Worm (Caenorhabditis elegans): Measurements from ENCODE around the gene pck-1.

pck-1 gene

DNA sequence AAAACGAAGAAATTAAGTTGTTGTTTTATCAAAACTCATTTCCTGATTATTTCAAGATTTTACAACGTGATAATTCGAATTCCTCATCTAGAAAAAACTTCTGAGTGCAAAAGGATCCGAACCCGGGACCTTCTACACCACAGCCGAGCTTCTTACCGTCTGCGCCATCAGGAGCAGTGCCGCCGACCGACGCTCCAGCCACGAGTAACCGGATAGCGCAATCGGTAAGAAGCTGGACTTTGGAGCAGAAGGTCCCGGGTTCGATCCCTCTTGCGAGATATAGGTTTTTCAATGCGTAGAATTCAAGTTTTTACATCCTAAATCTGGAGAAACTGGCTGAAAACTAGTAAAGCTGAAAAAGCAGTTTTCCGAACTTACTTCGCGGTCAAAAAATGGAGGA is 12.4 kb downstream of the pck-1 start:
- TF ChIP-seq cog-1 (tag; optimal IDR thresholded peaks at IDR 0.05) (no peak), T22C8.4 (GFP tag; IDR thresholded peaks at IDR 0.05) (no peak), ztf-29 (GFP tag; IDR thresholded peaks at IDR 0.05) (no peak), klf-2 (GFP tag; conservative IDR thresholded peaks at IDR 0.05) (no peak), med-1 (GFP tag; optimal IDR thresholded peaks at IDR 0.05; ENCODE audit: insufficient read depth) (no peak), tab-1 (GFP tag; IDR thresholded peaks at IDR 0.05) (no peak)

DNA sequence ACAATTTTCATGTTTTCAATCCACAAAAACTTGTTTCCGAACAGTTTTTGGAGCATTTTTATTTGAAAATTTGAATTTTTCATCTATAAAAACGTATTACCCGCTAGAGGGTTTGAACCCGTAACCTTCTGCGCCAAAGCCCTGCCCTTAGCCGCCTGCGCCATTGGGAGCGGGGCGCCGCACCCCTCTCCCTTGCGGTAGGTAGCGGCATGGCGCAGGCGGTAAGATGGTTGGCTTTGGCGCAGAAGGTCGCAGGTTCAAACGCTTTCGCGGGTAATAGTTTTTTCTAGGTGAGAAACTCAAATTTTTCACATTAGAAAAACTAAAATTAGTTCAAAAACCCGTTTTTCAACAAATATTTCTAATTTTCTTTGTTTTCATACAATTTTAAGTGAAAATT is 14.4 kb downstream of the pck-1 start:
- no peak for TF ChIP-seq tab-1 (GFP tag; IDR thresholded peaks at IDR 0.05)
- no peak for TF ChIP-seq ref-1 (GFP tag; conservative IDR thresholded peaks at IDR 0.05)
- no peak for TF ChIP-seq med-1 (GFP tag; optimal IDR thresholded peaks at IDR 0.05; ENCODE audit: insufficient read depth)
- TF ChIP-seq ztf-23 (GFP tag; IDR thresholded peaks at IDR 0.05): no peak
- TF ChIP-seq ztf-29 (GFP tag; IDR thresholded peaks at IDR 0.05): no peak
- no peak for TF ChIP-seq T22C8.4 (GFP tag; IDR thresholded peaks at IDR 0.05)
- no peak for TF ChIP-seq cog-1 (tag; optimal IDR thresholded peaks at IDR 0.05)
- no peak for TF ChIP-seq flt-1 (GFP tag; IDR thresholded peaks at IDR 0.05)
- TF ChIP-seq klf-2 (GFP tag; conservative IDR thresholded peaks at IDR 0.05): no peak

DNA sequence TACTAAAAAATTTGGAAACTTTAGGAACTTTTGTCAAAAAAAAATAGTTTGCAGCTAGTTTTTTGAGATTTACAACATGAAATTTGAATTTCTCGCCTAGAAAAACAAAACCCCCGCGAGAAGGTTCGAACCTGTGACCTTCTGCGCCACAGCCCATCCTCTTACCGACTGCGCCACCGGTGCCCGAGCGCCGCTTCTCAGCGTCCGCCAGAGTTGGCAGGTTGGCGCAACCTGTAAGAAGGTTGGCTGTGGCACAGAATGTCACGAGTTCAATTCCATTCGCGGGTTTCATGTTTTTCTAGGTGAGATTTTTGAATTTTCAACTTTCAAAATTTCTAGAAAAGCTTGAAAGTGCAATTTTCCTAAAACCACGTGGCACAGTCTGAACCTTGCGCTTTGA is 15.6 kb downstream of the pck-1 start:
- TF ChIP-seq ref-1 (GFP tag; conservative IDR thresholded peaks at IDR 0.05): no peak
- TF ChIP-seq ztf-23 (GFP tag; IDR thresholded peaks at IDR 0.05): no peak
- TF ChIP-seq flt-1 (GFP tag; IDR thresholded peaks at IDR 0.05): no peak
- no peak for TF ChIP-seq cog-1 (tag; optimal IDR thresholded peaks at IDR 0.05)
- no peak for TF ChIP-seq med-1 (GFP tag; optimal IDR thresholded peaks at IDR 0.05; ENCODE audit: insufficient read depth)
- no peak for TF ChIP-seq tab-1 (GFP tag; IDR thresholded peaks at IDR 0.05)
- TF ChIP-seq ztf-29 (GFP tag; IDR thresholded peaks at IDR 0.05): no peak
- no peak for TF ChIP-seq klf-2 (GFP tag; conservative IDR thresholded peaks at IDR 0.05)
- TF ChIP-seq T22C8.4 (GFP tag; IDR thresholded peaks at IDR 0.05): no peak

- TF ChIP-seq med-1 (GFP tag; optimal IDR thresholded peaks at IDR 0.05; ENCODE audit: insufficient read depth) (no peak), klf-2 (GFP tag; conservative IDR thresholded peaks at IDR 0.05) (0 out of 2 replicates have a peak, but pooled peaks have one; percentile 39)
These were observed 17.0 kb downstream of the pck-1 start for ce11 chrIII:49064-49463.

- TF ChIP-seq T22C8.4 (GFP tag; IDR thresholded peaks at IDR 0.05) (no peak), ztf-29 (GFP tag; IDR thresholded peaks at IDR 0.05) (no peak), cog-1 (tag; optimal IDR thresholded peaks at IDR 0.05) (no peak), flt-1 (GFP tag; IDR thresholded peaks at IDR 0.05) (0 out of 2 replicates have a peak, but pooled peaks have one; percentile 9), tab-1 (GFP tag; IDR thresholded peaks at IDR 0.05) (no peak), ref-1 (GFP tag; conservative IDR thresholded peaks at IDR 0.05) (no peak), klf-2 (GFP tag; conservative IDR thresholded peaks at IDR 0.05) (no peak), med-1 (GFP tag; optimal IDR thresholded peaks at IDR 0.05; ENCODE audit: insufficient read depth) (no peak)
These were observed 17.7 kb downstream of the pck-1 start for ce11 chrIII:48329-48728.

- no peak for TF ChIP-seq tab-1 (GFP tag; IDR thresholded peaks at IDR 0.05)
- TF ChIP-seq klf-2 (GFP tag; conservative IDR thresholded peaks at IDR 0.05): no peak
- TF ChIP-seq flt-1 (GFP tag; IDR thresholded peaks at IDR 0.05): no peak
- TF ChIP-seq ztf-29 (GFP tag; IDR thresholded peaks at IDR 0.05): no peak
- no peak for TF ChIP-seq cog-1 (tag; optimal IDR thresholded peaks at IDR 0.05)
- no peak for TF ChIP-seq ref-1 (GFP tag; conservative IDR thresholded peaks at IDR 0.05)
- TF ChIP-seq med-1 (GFP tag; optimal IDR thresholded peaks at IDR 0.05; ENCODE audit: insufficient read depth): no peak
- no peak for TF ChIP-seq ztf-23 (GFP tag; IDR thresholded peaks at IDR 0.05)
- TF ChIP-seq T22C8.4 (GFP tag; IDR thresholded peaks at IDR 0.05): no peak
These were observed 23.3 kb downstream of the pck-1 start for ce11 chrIII:42725-43124.

- TF ChIP-seq tab-1 (GFP tag; IDR thresholded peaks at IDR 0.05) (no peak), ztf-23 (GFP tag; IDR thresholded peaks at IDR 0.05) (no peak), klf-2 (GFP tag; conservative IDR thresholded peaks at IDR 0.05) (no peak), ref-1 (GFP tag; conservative IDR thresholded peaks at IDR 0.05) (no peak), ztf-29 (GFP tag; IDR thresholded peaks at IDR 0.05) (no peak), T22C8.4 (GFP tag; IDR thresholded peaks at IDR 0.05) (no peak), med-1 (GFP tag; optimal IDR thresholded peaks at IDR 0.05; ENCODE audit: insufficient read depth) (no peak)
These were observed 24.6 kb downstream of the pck-1 start for ce11 chrIII:41484-41883.

DNA sequence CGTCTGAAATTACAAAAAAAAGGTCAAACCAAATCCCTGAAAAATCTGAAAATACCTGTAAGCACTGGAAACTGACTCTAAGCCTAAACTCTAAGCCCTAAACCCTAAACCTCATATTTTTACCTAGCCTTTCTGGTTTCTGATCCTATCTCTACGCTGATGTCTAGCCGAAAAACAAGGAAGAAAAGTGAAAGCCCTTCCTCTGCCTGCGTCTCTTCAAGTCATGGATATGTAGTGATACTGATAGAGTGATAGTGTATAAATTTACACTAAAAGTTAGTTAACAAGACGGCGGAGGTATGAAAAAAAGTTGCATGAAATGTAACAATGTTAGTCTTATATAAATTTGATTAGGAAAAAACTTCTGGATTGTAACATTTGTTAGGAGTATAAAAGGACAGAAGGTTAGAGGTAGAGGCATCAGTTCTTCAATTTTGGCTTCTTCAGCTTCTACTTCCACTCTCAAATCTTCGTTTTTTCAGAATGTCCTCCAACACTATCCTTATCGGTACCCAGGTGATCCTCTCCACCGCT is 25.4 kb downstream of the pck-1 start, which contains the start of gene col-88:
Gene col-88, plus strand, starts transcription at position 484 of the 534 bp plus-strand sequence.
- TF ChIP-seq ref-1 (GFP tag; conservative IDR thresholded peaks at IDR 0.05) (no peak), T22C8.4 (GFP tag; IDR thresholded peaks at IDR 0.05) (no peak), klf-2 (GFP tag; conservative IDR thresholded peaks at IDR 0.05) (no peak), flt-1 (GFP tag; IDR thresholded peaks at IDR 0.05) (no peak), med-1 (GFP tag; optimal IDR thresholded peaks at IDR 0.05; ENCODE audit: insufficient read depth) (no peak), cog-1 (tag; optimal IDR thresholded peaks at IDR 0.05) (no peak), tab-1 (GFP tag; IDR thresholded peaks at IDR 0.05) (no peak), ztf-23 (GFP tag; IDR thresholded peaks at IDR 0.05) (no peak)

DNA sequence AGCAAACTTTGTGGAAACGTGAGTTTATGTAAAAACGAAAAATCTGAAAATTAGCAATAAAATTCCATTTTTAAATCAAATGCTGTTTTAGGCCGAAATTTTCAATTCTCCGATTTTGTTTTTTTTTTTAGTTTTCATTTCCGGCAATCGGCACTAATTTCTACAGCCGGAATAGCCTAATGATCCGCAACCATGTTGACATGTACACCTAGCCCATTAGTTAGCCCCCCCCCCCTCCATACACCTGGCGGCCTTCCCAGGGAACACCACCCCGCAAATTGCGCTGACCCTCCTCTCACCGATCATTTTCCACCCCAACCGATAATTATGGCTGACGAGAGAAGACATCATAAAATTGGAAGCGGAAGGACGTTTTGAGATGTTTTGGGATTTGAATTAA is 26.5 kb downstream of the pck-1 start:
- no peak for TF ChIP-seq cog-1 (tag; optimal IDR thresholded peaks at IDR 0.05)
- no peak for TF ChIP-seq flt-1 (GFP tag; IDR thresholded peaks at IDR 0.05)
- TF ChIP-seq med-1 (GFP tag; optimal IDR thresholded peaks at IDR 0.05; ENCODE audit: insufficient read depth): no peak
- TF ChIP-seq ztf-29 (GFP tag; IDR thresholded peaks at IDR 0.05): no peak
- no peak for TF ChIP-seq ztf-23 (GFP tag; IDR thresholded peaks at IDR 0.05)
- TF ChIP-seq ref-1 (GFP tag; conservative IDR thresholded peaks at IDR 0.05): no peak

- TF ChIP-seq flt-1 (GFP tag; IDR thresholded peaks at IDR 0.05) (no peak), T22C8.4 (GFP tag; IDR thresholded peaks at IDR 0.05) (no peak), ref-1 (GFP tag; conservative IDR thresholded peaks at IDR 0.05) (no peak), tab-1 (GFP tag; IDR thresholded peaks at IDR 0.05) (no peak), klf-2 (GFP tag; conservative IDR thresholded peaks at IDR 0.05) (no peak), ztf-23 (GFP tag; IDR thresholded peaks at IDR 0.05) (no peak), ztf-29 (GFP tag; IDR thresholded peaks at IDR 0.05) (no peak), cog-1 (tag; optimal IDR thresholded peaks at IDR 0.05) (no peak), med-1 (GFP tag; optimal IDR thresholded peaks at IDR 0.05; ENCODE audit: insufficient read depth) (no peak)
These were observed 27.9 kb downstream of the pck-1 start, which contains the start of gene clp-10 for ce11 chrIII:38117-38516. TSS of gene clp-10 (minus strand) at chrIII:38217.
